Worm (Caenorhabditis elegans) whole organism, L3 larva: ENCODE measurements around the gene sru-26.

Experiments
- aly-2 ChIP-seq: fragments of 150-350 bp; optimal IDR thresholded peaks from 2 replicates; lab custom pipeline; 2014; ENCODE audit warnings: missing biosample characterization, missing genetic modification characterization
- ceh-82 ChIP-seq: fragments of 150-350 bp; optimal IDR thresholded peaks from 2 replicates; lab custom pipeline; 2014; ENCODE audit warnings: missing biosample characterization, missing genetic modification characterization
- ceh-9 ChIP-seq: sonication (generic microtip); optimal IDR thresholded peaks from 2 replicates; lab custom pipeline; 2018; ENCODE audit warnings: missing biosample characterization, missing genetic modification characterization
- fkh-10 ChIP-seq: sonication (generic microtip); optimal IDR thresholded peaks from 2 replicates; lab custom pipeline; 2017; ENCODE audit warnings: missing biosample characterization, missing genetic modification reagents, missing genetic modification characterization
- lin-15B ChIP-seq: fragments of 150-350 bp; optimal IDR thresholded peaks from 2 replicates; lab custom pipeline; 2014; ENCODE audit warnings: missing biosample characterization, missing genetic modification characterization
- lin-39 ChIP-seq: fragments of 150-350 bp; optimal IDR thresholded peaks from 2 replicates; lab custom pipeline; 2018; ENCODE audit warnings: missing biosample characterization, missing genetic modification reagents, missing genetic modification characterization
- nhr-23 ChIP-seq: fragments of 150-350 bp; optimal IDR thresholded peaks from 2 replicates; lab custom pipeline; 2014; ENCODE audit warnings: missing biosample characterization, missing genetic modification reagents, missing genetic modification characterization
- nhr-237 ChIP-seq: fragments of 150-350 bp; optimal IDR thresholded peaks from 2 replicates; lab custom pipeline; 2014; ENCODE audit warnings: missing biosample characterization, missing genetic modification characterization
- nhr-25 ChIP-seq: sonication (generic microtip); optimal IDR thresholded peaks from 2 replicates; lab custom pipeline; 2017; ENCODE audit warnings: missing biosample characterization, missing genetic modification characterization
- nhr-77 ChIP-seq: fragments of 150-350 bp; optimal IDR thresholded peaks from 2 replicates; lab custom pipeline; 2014; ENCODE audit warnings: missing biosample characterization, missing genetic modification characterization
- pha-4 ChIP-seq: fragments of 150-350 bp; optimal IDR thresholded peaks from 2 replicates; lab custom pipeline; 2014; ENCODE audit warnings: missing biosample characterization, missing genetic modification reagents, missing genetic modification characterization
- unc-39 ChIP-seq: sonication (generic microtip); optimal IDR thresholded peaks from 4 replicates; lab custom pipeline; 2017; ENCODE audit warnings: missing biosample characterization, missing genetic modification characterization
- ztf-11 ChIP-seq: fragments of 150-350 bp; optimal IDR thresholded peaks from 2 replicates; lab custom pipeline; 2014; ENCODE audit warnings: missing biosample characterization, missing genetic modification characterization
- ztf-4 ChIP-seq: fragments of 150-350 bp; optimal IDR thresholded peaks from 2 replicates; lab custom pipeline; 2014; ENCODE audit warnings: missing biosample characterization, missing genetic modification characterization

DNA sequence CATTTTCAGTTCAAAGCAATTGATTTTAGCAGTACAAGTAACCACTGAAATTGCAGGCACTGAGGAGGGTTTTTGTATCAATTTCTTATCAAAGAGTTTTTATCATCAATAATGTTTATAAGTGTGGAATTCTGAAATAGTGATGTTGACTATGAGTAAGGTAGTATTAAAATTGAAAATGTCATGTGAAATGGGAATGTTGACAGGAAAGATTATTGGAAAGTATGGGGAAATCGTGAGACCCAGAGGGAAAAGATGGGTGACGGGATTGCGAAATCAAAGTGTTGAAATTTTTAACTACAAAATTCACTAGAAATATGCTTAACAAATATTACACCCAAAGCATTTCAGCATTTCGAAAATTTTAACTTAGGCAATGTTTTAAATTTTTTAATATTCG lies 39.9 kb downstream of the sru-26 start, which contains the start of gene F53B2.8:
- TF ChIP-seq nhr-237 (tag; lab: Kevin White, UChicago), result no peak
- peak; percentile 86 for TF ChIP-seq pha-4 (tag; lab: Kevin White, UChicago)
- TF ChIP-seq ztf-11, result no peak
- TF ChIP-seq ceh-9 (tag; lab: Kevin White, UChicago), result no peak
- TF ChIP-seq fkh-10, result no peak
- no peak for TF ChIP-seq ztf-4 (tag; lab: Kevin White, UChicago)
- no peak for TF ChIP-seq nhr-25 (tag; lab: Kevin White, UChicago)
- no peak for TF ChIP-seq ceh-82 (tag; lab: Kevin White, UChicago)
- no peak for TF ChIP-seq aly-2 (tag; lab: Kevin White, UChicago)
- no peak for TF ChIP-seq nhr-77 (tag; lab: Kevin White, UChicago)
- no peak for TF ChIP-seq nhr-23 (tag; lab: Kevin White, UChicago)
- no peak for TF ChIP-seq unc-39 (tag; lab: Kevin White, UChicago)
- no peak for TF ChIP-seq lin-39 (tag; lab: Kevin White, UChicago)
- TF ChIP-seq lin-15B (tag; lab: Kevin White, UChicago), result no peak
